Worm (Caenorhabditis elegans) whole organism, L2 larva: ENCODE results near the gene C08F11.3.

Experiments
- R02D3.7 ChIP-seq: fragments of 150-350 bp; optimal IDR thresholded peaks from 2 replicates; lab custom pipeline; 2014; ENCODE audit warnings: missing biosample characterization, missing genetic modification characterization
- blmp-1 ChIP-seq: sonication (generic microtip); optimal IDR thresholded peaks from 2 replicates; lab custom pipeline; 2017; ENCODE audit warnings: missing genetic modification characterization, mild to moderate bottlenecking, missing compliant biosample characterization, antibody characterized with exemption, moderate library complexity; ENCODE audit not compliant: insufficient read depth
- elt-3 ChIP-seq: sonication (generic microtip); optimal IDR thresholded peaks from 2 replicates; lab custom pipeline; 2017; ENCODE audit warnings: missing biosample characterization, missing genetic modification characterization
- nhr-25 ChIP-seq: fragments of 150-350 bp; sonication (generic microtip); optimal IDR thresholded peaks from 3 replicates; lab custom pipeline; 2014; ENCODE audit warnings: missing biosample characterization, missing genetic modification characterization
- ztf-11 ChIP-seq: sonication (generic microtip); optimal IDR thresholded peaks from 2 replicates; lab custom pipeline; 2017; ENCODE audit warnings: missing biosample characterization, missing genetic modification characterization
- ztf-4 ChIP-seq: fragments of 150-350 bp; optimal IDR thresholded peaks from 2 replicates; lab custom pipeline; 2014; ENCODE audit warnings: missing biosample characterization, missing genetic modification characterization

ce11 chrIV:13664090-13664489 is 44.8 kb downstream of the C08F11.3 start, which contains the start of gene Y45F10C.4:
- TF ChIP-seq R02D3.7 (tag; lab: Kevin White, UChicago) (no peak), ztf-11 (tag; lab: Kevin White, UChicago) (no peak), nhr-25 (tag; lab: Kevin White, UChicago) (no peak), elt-3 (no peak), blmp-1 (no peak), ztf-4 (no peak)
